Worm (Caenorhabditis elegans): ENCODE data around the gene R07E5.5.

ce11 chrIII:4405986-4406385, 8.8 kb downstream of the R07E5.5 start, which contains the start of gene rnp-4:
- no peak for TF ChIP-seq dve-1 (tag; optimal IDR thresholded peaks at IDR 0.05)
- no peak for TF ChIP-seq lim-6 (tag; optimal IDR thresholded peaks at IDR 0.05)
- TF ChIP-seq ceh-18 (tag; optimal IDR thresholded peaks at IDR 0.05) = no peak
- no peak for TF ChIP-seq ceh-34 (tag; optimal IDR thresholded peaks at IDR 0.05)
- no peak for TF ChIP-seq pha-4 (tag; optimal IDR thresholded peaks at IDR 0.05)
- TF ChIP-seq ceh-2 (tag; optimal IDR thresholded peaks at IDR 0.05) = no peak
- TF ChIP-seq syd-9 (tag; optimal IDR thresholded peaks at IDR 0.05) = no peak
- no peak for TF ChIP-seq Y22D7AL.16 (tag; optimal IDR thresholded peaks at IDR 0.05)
- TF ChIP-seq ama-1 (optimal IDR thresholded peaks at IDR 0.05) = no peak
- TF ChIP-seq nhr-11 (tag; optimal IDR thresholded peaks at IDR 0.05) = no peak
- TF ChIP-seq dmd-4 (tag; optimal IDR thresholded peaks at IDR 0.05; ENCODE audit: borderline replicate concordance) = no peak
- no peak for TF ChIP-seq ceh-14 (tag; optimal IDR thresholded peaks at IDR 0.05)

Measured in whole organism, late embryonic.